Fruit fly (Drosophila melanogaster): ENCODE measurements around the gene bt.

The bt gene

dm6 chr4:824043-824442 lies 99.8 kb downstream of the bt start:
- TF ChIP-seq h (optimal IDR thresholded peaks at IDR 0.05): no peak
- no peak for TF ChIP-seq psq (optimal IDR thresholded peaks at IDR 0.05)
- TF ChIP-seq ttk (optimal IDR thresholded peaks at IDR 0.05): no peak
- TF ChIP-seq insv (optimal IDR thresholded peaks at IDR 0.05): no peak
- no peak for TF ChIP-seq Myc (optimal IDR thresholded peaks at IDR 0.05)
- no peak for TF ChIP-seq Sin3A (optimal IDR thresholded peaks at IDR 0.05)
